Worm (Caenorhabditis elegans): ENCODE data around the gene F08D12.15.

Gene F08D12.15

DNA sequence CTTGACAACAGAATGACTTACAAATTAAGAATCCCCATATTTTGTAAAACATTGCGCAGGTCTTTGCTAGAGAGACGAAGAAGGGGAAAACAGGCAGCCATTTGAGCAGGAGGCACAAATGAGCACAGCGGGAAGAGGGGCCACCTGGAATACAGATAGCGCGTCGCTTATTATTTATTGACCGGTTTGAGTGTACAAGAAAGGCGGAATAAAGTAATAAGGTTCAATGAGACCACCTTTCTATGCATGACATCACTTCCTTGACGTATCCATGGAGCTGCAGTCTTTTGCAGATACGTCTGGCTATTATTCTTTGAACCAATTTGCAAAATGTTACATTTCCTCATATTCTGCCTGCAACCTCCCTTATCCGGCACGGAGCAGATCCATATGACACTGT lies 8.5 kb downstream of the F08D12.15 start, which contains the start of gene fbxb-111:
Gene fbxb-111 (minus strand): TSS at position 101 of the 400 bp plus-strand sequence.
- TF ChIP-seq grh-1 (GFP tag; IDR thresholded peaks at IDR 0.05) (no peak), C04F5.9 (tag; optimal IDR thresholded peaks at IDR 0.05) (no peak), pqm-1 (tag; optimal IDR thresholded peaks at IDR 0.05) (no peak), ceh-8 (GFP tag; optimal IDR thresholded peaks at IDR 0.05) (no peak), mef-2 (tag; optimal IDR thresholded peaks at IDR 0.05) (no peak), nhr-84 (tag; optimal IDR thresholded peaks at IDR 0.05) (no peak), nhr-12 (tag; optimal IDR thresholded peaks at IDR 0.05) (no peak), egl-27 (tag; optimal IDR thresholded peaks at IDR 0.05) (no peak), zag-1 (tag; optimal IDR thresholded peaks at IDR 0.05) (no peak), fkh-4 (tag; optimal IDR thresholded peaks at IDR 0.05; ENCODE audit: borderline replicate concordance) (no peak), swsn-7 (tag; optimal IDR thresholded peaks at IDR 0.05) (no peak), lin-15B (tag; optimal IDR thresholded peaks at IDR 0.05) (no peak), irx-1 (tag; optimal IDR thresholded peaks at IDR 0.05) (no peak), nhr-19 (GFP tag; conservative IDR thresholded peaks at IDR 0.05) (no peak), dsc-1 (tag; optimal IDR thresholded peaks at IDR 0.05) (no peak), mab-9 (GFP tag; IDR thresholded peaks at IDR 0.05) (no peak), tbx-2 (tag; optimal IDR thresholded peaks at IDR 0.05) (no peak)

DNA sequence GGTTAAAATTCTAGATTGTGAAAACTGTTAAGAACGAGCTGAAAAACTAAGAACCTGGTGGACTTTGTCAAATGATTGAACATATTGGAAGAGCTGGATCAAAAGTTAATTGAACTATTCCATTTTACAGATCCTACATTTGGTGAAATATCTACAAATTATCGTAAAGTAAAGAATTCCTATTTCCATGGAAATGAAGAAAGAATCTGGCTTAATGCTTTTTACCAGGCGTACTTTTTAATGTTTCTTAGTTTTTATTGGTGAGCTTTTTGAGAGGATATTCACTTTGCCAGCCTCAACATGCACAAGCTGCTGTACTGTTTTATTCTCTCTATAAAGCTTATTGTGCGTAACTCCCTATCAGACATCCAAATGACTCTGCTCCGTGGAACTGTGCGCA lies 11.4 kb downstream of the F08D12.15 start, which contains the start of gene F08D12.4:
Gene F08D12.4 (plus strand): TSS at position 301 of the 400 bp plus-strand sequence.
- TF ChIP-seq sptf-1 (tag; optimal IDR thresholded peaks at IDR 0.05) (no peak), ztf-4 (tag; optimal IDR thresholded peaks at IDR 0.05) (no peak), lsy-2 (tag; optimal IDR thresholded peaks at IDR 0.05) (no peak), nhr-11 (tag; optimal IDR thresholded peaks at IDR 0.05) (no peak), swsn-7 (tag; optimal IDR thresholded peaks at IDR 0.05) (no peak), nhr-28 (tag; optimal IDR thresholded peaks at IDR 0.05) (no peak), zag-1 (tag; optimal IDR thresholded peaks at IDR 0.05) (no peak), ces-1 (GFP tag; optimal IDR thresholded peaks at IDR 0.05) (no peak), lin-39 (tag; optimal IDR thresholded peaks at IDR 0.05) (no peak), unc-62 (GFP tag; optimal IDR thresholded peaks at IDR 0.05) (no peak), C34B4.2 (tag; optimal IDR thresholded peaks at IDR 0.05) (no peak), pqm-1 (tag; optimal IDR thresholded peaks at IDR 0.05) (no peak)

DNA sequence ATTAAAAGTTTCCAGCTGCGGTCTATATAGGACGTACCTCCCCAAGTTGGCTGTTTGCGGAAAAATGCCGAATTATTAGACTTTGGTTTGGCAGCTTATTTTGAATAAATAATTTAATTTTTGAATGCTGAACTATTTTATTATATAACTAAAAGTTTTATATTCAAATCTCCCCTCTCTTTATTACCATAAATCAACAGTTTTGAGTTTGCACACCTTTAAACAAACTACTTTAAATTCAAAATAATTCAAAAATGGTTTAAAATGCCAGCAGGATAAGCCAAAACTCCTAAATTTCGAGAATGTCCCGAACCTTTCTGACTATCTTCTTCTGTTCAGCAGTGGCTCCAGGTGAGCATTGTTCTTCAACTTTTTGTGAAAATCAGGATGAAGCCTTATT lies 12.8 kb downstream of the F08D12.15 start, which contains the start of gene F08D12.3:
Gene F08D12.3 (plus strand): TSS at position 301 of the 400 bp plus-strand sequence.
- TF ChIP-seq egl-27 (tag; optimal IDR thresholded peaks at IDR 0.05), result no peak

DNA sequence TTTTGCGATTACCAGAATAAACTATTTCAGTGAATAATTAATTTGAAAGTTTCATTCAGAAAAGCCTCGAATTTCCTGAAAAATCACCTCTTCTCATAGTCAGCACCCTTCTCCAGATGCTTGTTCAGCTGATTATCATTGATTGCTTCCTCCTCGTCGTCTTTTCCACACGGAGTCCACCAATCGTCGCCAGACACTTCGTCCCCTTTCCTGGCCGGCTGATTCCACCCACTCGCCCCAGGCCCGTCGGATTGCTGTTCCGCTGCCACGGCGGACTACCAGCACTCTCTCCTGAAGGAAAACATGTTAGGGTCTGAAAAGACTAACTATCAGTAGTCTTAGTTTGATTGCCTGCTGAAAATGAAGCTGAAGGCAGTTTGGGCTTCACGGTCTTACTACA lies 14.4 kb downstream of the F08D12.15 start:
- no peak for TF ChIP-seq Y116A8C.19 (tag; optimal IDR thresholded peaks at IDR 0.05; ENCODE audit: borderline replicate concordance)
- no peak for TF ChIP-seq lin-14 (GFP tag; optimal IDR thresholded peaks at IDR 0.05)
- no peak for TF ChIP-seq nhr-85 (tag)
- no peak for TF ChIP-seq fos-1 (tag; optimal IDR thresholded peaks at IDR 0.05)
- no peak for TF ChIP-seq sptf-1 (tag; optimal IDR thresholded peaks at IDR 0.05)
- TF ChIP-seq ces-1 (GFP tag; optimal IDR thresholded peaks at IDR 0.05), result no peak
- TF ChIP-seq aly-2 (tag; optimal IDR thresholded peaks at IDR 0.05), result no peak
- no peak for TF ChIP-seq nhr-11 (tag; optimal IDR thresholded peaks at IDR 0.05)
- no peak for TF ChIP-seq lin-39 (tag; optimal IDR thresholded peaks at IDR 0.05)
- no peak for TF ChIP-seq isw-1 (GFP tag; IDR thresholded peaks at IDR 0.05)
- TF ChIP-seq egl-27 (tag; optimal IDR thresholded peaks at IDR 0.05), result no peak
- no peak for TF ChIP-seq C04F5.9 (tag; optimal IDR thresholded peaks at IDR 0.05)
- TF ChIP-seq fkh-10 (GFP tag; optimal IDR thresholded peaks at IDR 0.05), result no peak
- no peak for TF ChIP-seq nhr-71 (tag; optimal IDR thresholded peaks at IDR 0.05)
- TF ChIP-seq ceh-63 (GFP tag; optimal IDR thresholded peaks at IDR 0.05), result no peak
- TF ChIP-seq nhr-20 (tag; optimal IDR thresholded peaks at IDR 0.05), result no peak
- TF ChIP-seq zag-1 (tag; optimal IDR thresholded peaks at IDR 0.05), result no peak
- TF ChIP-seq snpc-4 (tag; optimal IDR thresholded peaks at IDR 0.05), result no peak
- TF ChIP-seq ztf-4 (tag; optimal IDR thresholded peaks at IDR 0.05), result no peak
